Fruit fly (Drosophila melanogaster): ENCODE measurements around the gene CG10863.

The CG10863 gene

DNA sequence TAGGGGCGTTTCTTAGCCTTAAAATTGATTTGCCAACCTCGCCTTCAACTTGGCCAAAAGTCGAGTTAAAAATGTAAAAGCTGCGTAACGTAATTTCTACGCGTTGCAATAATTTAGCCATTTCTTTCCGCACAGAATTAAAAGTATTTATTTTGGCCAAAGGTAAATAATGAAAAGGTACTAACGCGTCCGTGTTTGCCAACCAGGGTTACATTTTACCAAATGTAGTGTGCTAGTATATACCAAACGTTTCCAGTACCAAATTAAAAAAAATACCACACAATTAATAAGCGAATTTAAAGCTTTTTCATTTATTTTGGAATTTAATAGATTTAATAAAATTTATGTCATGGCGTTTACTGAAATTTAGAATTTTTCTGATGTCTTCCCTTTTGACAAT lies 43.3 kb downstream of the CG10863 start, which contains the start of gene Ccz1:
Ccz1 (minus strand) TSS at position 179 of the 400 bp plus-strand sequence.
- peak; percentile 50 for TF ChIP-seq dmrt93B (GFP tag; optimal IDR thresholded peaks at IDR 0.05)
- peak; percentile 64 for TF ChIP-seq CG9705 (GFP tag; optimal IDR thresholded peaks at IDR 0.05)
- TF ChIP-seq woc (GFP tag; optimal IDR thresholded peaks at IDR 0.05): peak; percentile 28
- peak; percentile 40 for TF ChIP-seq Sp1 (GFP tag; optimal IDR thresholded peaks at IDR 0.05)
- TF ChIP-seq fru (GFP tag; optimal IDR thresholded peaks at IDR 0.05): peak; percentile 48
- no peak for TF ChIP-seq dl (GFP tag; optimal IDR thresholded peaks at IDR 0.05; ENCODE audit: insufficient read depth in 1 of 2, partially characterized antibody in 2 of 2)
- TF ChIP-seq psq (GFP tag; optimal IDR thresholded peaks at IDR 0.05): peak; percentile 60
- no peak for TF ChIP-seq Hr78 (GFP tag; optimal IDR thresholded peaks at IDR 0.05)
- peak; percentile 85 for TF ChIP-seq jim (GFP tag; optimal IDR thresholded peaks at IDR 0.05)
- TF ChIP-seq br (GFP tag; optimal IDR thresholded peaks at IDR 0.05): peak; percentile 54
- no peak for TF ChIP-seq pan (optimal IDR thresholded peaks at IDR 0.05)
- TF ChIP-seq HLH106 (tag; optimal IDR thresholded peaks at IDR 0.05): peak; percentile 23
- TF ChIP-seq sv (GFP tag; optimal IDR thresholded peaks at IDR 0.05): peak; percentile 62
- no peak for TF ChIP-seq Abd-B (GFP tag; optimal IDR thresholded peaks at IDR 0.05)
- no peak for TF ChIP-seq Rel (GFP tag; optimal IDR thresholded peaks at IDR 0.05)
- peak; percentile 32 for TF ChIP-seq Rel (tag; optimal IDR thresholded peaks at IDR 0.05)
- peak; percentile 66 for TF ChIP-seq OdsH (GFP tag; optimal IDR thresholded peaks at IDR 0.05)
- peak; percentile 70 for TF ChIP-seq dsf (GFP tag; optimal IDR thresholded peaks at IDR 0.05; ENCODE audit: borderline replicate concordance)
- TF ChIP-seq Myc (optimal IDR thresholded peaks at IDR 0.05): no peak
- TF ChIP-seq Dif (GFP tag; optimal IDR thresholded peaks at IDR 0.05; ENCODE audit: partially characterized antibody): no peak
- TF ChIP-seq foxo (GFP tag; optimal IDR thresholded peaks at IDR 0.05): peak; percentile 21 to 67
- TF ChIP-seq GATAd (GFP tag; optimal IDR thresholded peaks at IDR 0.05): peak; percentile 71
- TF ChIP-seq Jra (GFP tag; optimal IDR thresholded peaks at IDR 0.05): peak; percentile 86
- TF ChIP-seq ey (GFP tag; optimal IDR thresholded peaks at IDR 0.05): peak; percentile 64
- TF ChIP-seq N (GFP tag; optimal IDR thresholded peaks at IDR 0.05): no peak
- TF ChIP-seq CG32264 (GFP tag; optimal IDR thresholded peaks at IDR 0.05): peak; percentile 51
- TF ChIP-seq Dfd (GFP tag; optimal IDR thresholded peaks at IDR 0.05): no peak
- TF ChIP-seq Hr83 (GFP tag; optimal IDR thresholded peaks at IDR 0.05; ENCODE audit: poor library complexity, severe bottlenecking): peak; percentile 97
- TF ChIP-seq CrebA (GFP tag; optimal IDR thresholded peaks at IDR 0.05; ENCODE audit: borderline replicate concordance): no peak
- peak; percentile 90 for TF ChIP-seq Hnf4 (GFP tag; optimal IDR thresholded peaks at IDR 0.05)
- peak; percentile 85 for TF ChIP-seq rgr (GFP tag; optimal IDR thresholded peaks at IDR 0.05)
- TF ChIP-seq h (GFP tag; optimal IDR thresholded peaks at IDR 0.05): peak; percentile 73
- TF ChIP-seq lola (GFP tag; optimal IDR thresholded peaks at IDR 0.05): no peak

DNA sequence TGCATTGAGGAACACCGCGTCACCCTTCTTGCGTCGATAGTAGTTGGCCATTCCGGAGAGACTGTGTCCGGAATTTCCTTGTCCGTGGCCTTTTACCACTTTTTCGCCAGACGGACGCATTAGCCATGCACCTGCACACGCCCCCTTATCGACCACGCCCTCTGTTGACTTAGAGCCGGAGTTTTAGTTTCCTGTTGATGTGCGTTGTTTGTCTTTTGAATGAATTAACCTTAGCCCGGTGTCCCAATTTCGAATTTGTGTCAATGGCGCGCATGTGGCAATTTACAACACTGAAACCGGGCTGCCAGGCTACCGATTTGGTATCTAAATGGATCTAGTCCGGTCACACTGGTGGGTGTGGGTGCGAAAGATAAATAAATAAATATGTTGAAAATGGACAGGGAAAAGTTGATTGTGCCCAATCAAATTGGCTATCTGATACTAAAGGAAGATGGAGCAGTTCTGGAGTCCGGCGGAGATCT lies 45.7 kb downstream of the CG10863 start, which contains the start of the genes Gr63a and Lamtor4:
Gr63a (minus strand) TSS at position 51 of the 482 bp plus-strand sequence.
Lamtor4 (plus strand) TSS at position 348 of the 482 bp plus-strand sequence.
- TF ChIP-seq Sp1 (GFP tag; optimal IDR thresholded peaks at IDR 0.05) (peak; percentile 24), foxo (GFP tag; optimal IDR thresholded peaks at IDR 0.05) (peak in 1 of 2 experiments; percentile 33), Hnf4 (GFP tag; optimal IDR thresholded peaks at IDR 0.05) (no peak), psq (GFP tag; optimal IDR thresholded peaks at IDR 0.05) (peak; percentile 32), Rel (GFP tag; optimal IDR thresholded peaks at IDR 0.05) (no peak), Rel (tag; optimal IDR thresholded peaks at IDR 0.05) (peak; percentile 57), br (GFP tag; optimal IDR thresholded peaks at IDR 0.05) (peak; percentile 13), sv (GFP tag; optimal IDR thresholded peaks at IDR 0.05) (no peak), rgr (GFP tag; optimal IDR thresholded peaks at IDR 0.05) (peak; percentile 44), h (GFP tag; optimal IDR thresholded peaks at IDR 0.05) (peak; percentile 41), brk (GFP tag; optimal IDR thresholded peaks at IDR 0.05) (no peak), jim (GFP tag; optimal IDR thresholded peaks at IDR 0.05) (no peak), Hr83 (GFP tag; optimal IDR thresholded peaks at IDR 0.05; ENCODE audit: poor library complexity, severe bottlenecking) (no peak), Vsx2 (GFP tag; optimal IDR thresholded peaks at IDR 0.05; ENCODE audit: partially characterized antibody) (no peak), HLH106 (tag; optimal IDR thresholded peaks at IDR 0.05) (peak; percentile 11)

dm6 chr3L:3894413-3894812 lies 47.9 kb downstream of the CG10863 start:
- TF ChIP-seq lola (GFP tag; optimal IDR thresholded peaks at IDR 0.05): no peak
- TF ChIP-seq Mio (GFP tag; optimal IDR thresholded peaks at IDR 0.05): no peak
- no peak for TF ChIP-seq CG9705 (GFP tag; optimal IDR thresholded peaks at IDR 0.05)
- TF ChIP-seq dmrt93B (GFP tag; optimal IDR thresholded peaks at IDR 0.05): no peak
- no peak for TF ChIP-seq fru (GFP tag; optimal IDR thresholded peaks at IDR 0.05)
- TF ChIP-seq Hr83 (GFP tag; optimal IDR thresholded peaks at IDR 0.05; ENCODE audit: poor library complexity, severe bottlenecking): no peak
- TF ChIP-seq sv (GFP tag; optimal IDR thresholded peaks at IDR 0.05): no peak
- TF ChIP-seq ey (GFP tag; optimal IDR thresholded peaks at IDR 0.05): no peak
